Worm (Caenorhabditis elegans) whole organism, early embryonic: ENCODE results near the gene F37A4.3.

Experiments used
- ama-1 ChIP-seq: fragments of 150-350 bp; optimal IDR thresholded peaks from 2 replicates; lab custom pipeline; 2014
- ceh-36 ChIP-seq: sonication (generic microtip); optimal IDR thresholded peaks from 2 replicates; lab custom pipeline; 2016; ENCODE audit warnings: missing genetic modification characterization, inconsistent platforms, missing compliant biosample characterization
- flt-1 ChIP-seq: fragments of 200-800 bp; sonication (Bioruptor generic); IDR thresholded peaks from 2 replicates; pipeline ENCODE4 v1.3.6; 2022; ENCODE audit warnings: missing genetic modification characterization, missing compliant biosample characterization
- hmg-4 ChIP-seq: fragments of 200-800 bp; sonication (Bioruptor generic); optimal IDR thresholded peaks from 2 replicates; lab custom pipeline; 2018; ENCODE audit warnings: mild to moderate bottlenecking, missing genetic modification characterization, missing compliant biosample characterization
- pes-1 ChIP-seq: fragments of 200-800 bp; sonication (Bioruptor generic); IDR thresholded peaks from 2 replicates; pipeline ENCODE4 v1.3.6; 2022; ENCODE audit warnings: missing genetic modification reagents, missing genetic modification characterization, missing compliant biosample characterization
- tbx-37 ChIP-seq: fragments of 200-800 bp; sonication (Bioruptor generic); conservative IDR thresholded peaks from 2 replicates; pipeline ENCODE4 v1.3.6; 2022; ENCODE audit warnings: missing genetic modification reagents, missing genetic modification characterization, missing compliant biosample characterization
- tra-4 ChIP-seq: sonication (generic microtip); optimal IDR thresholded peaks from 2 replicates; lab custom pipeline; 2017; ENCODE audit warnings: missing genetic modification characterization, missing compliant biosample characterization

- no peak for TF ChIP-seq flt-1 (GFP tag; lab: Robert Waterston, UW)
- TF ChIP-seq hmg-4 (GFP tag; lab: Kevin White, UChicago), result no peak
- no peak for TF ChIP-seq ama-1 (lab: Kevin White, UChicago)
- no peak for TF ChIP-seq pes-1 (GFP tag; lab: Robert Waterston, UW)
- TF ChIP-seq ceh-36 (tag; lab: Kevin White, UChicago), result no peak
- TF ChIP-seq tbx-37 (GFP tag; lab: Robert Waterston, UW), result no peak
- no peak for TF ChIP-seq tra-4
Measured at ce11 chrIII:6746668-6747067, 28.3 kb downstream of the F37A4.3 start.
